Fruit fly (Drosophila melanogaster): Measurements from ENCODE around the gene MED11.

The MED11 gene

dm6 chr3L:18784562-18784961, 38.9 kb downstream of the MED11 start (continued):
- TF ChIP-seq CG6813 (GFP tag; optimal IDR thresholded peaks at IDR 0.05), result no peak
- peak; percentile 56 for TF ChIP-seq CG16863 (GFP tag; optimal IDR thresholded peaks at IDR 0.05)
- TF ChIP-seq nerfin-1 (tag; optimal IDR thresholded peaks at IDR 0.05), result no peak
- peak in 1 of 2 experiments; percentile 8 for TF ChIP-seq Eip74EF (GFP tag; optimal IDR thresholded peaks at IDR 0.05)
- no peak for TF ChIP-seq CG31224 (GFP tag; IDR thresholded peaks at IDR 0.05)
- no peak for TF ChIP-seq CG7271 (tag; optimal IDR thresholded peaks at IDR 0.05)
- TF ChIP-seq seq (GFP tag; IDR thresholded peaks at IDR 0.05), result peak; percentile 81
- TF ChIP-seq B-H1 (GFP tag; IDR thresholded peaks at IDR 0.05), result peak; percentile 74; the same call in 2 of the 3 replicates
- peak; percentile 30 for TF ChIP-seq Mad (GFP tag; optimal IDR thresholded peaks at IDR 0.05)
- peak; percentile 44 for TF ChIP-seq CG12769 (tag; optimal IDR thresholded peaks at IDR 0.05)
- TF ChIP-seq CG7987 (GFP tag; optimal IDR thresholded peaks at IDR 0.05), result no peak
- TF ChIP-seq peb (GFP tag; IDR thresholded peaks at IDR 0.05), result peak; percentile 42; the same call in 1 of the 2 replicates
- TF ChIP-seq Fer2 (tag; optimal IDR thresholded peaks at IDR 0.05), result no peak
- TF ChIP-seq abd-A (tag; optimal IDR thresholded peaks at IDR 0.05), result no peak
- TF ChIP-seq CG15073 (GFP tag; optimal IDR thresholded peaks at IDR 0.05), result no peak
- peak; percentile 17 for TF ChIP-seq CG30431 (GFP tag; optimal IDR thresholded peaks at IDR 0.05)
- TF ChIP-seq tx (GFP tag; optimal IDR thresholded peaks at IDR 0.05), result peak; percentile 49
- TF ChIP-seq ERR (GFP tag; optimal IDR thresholded peaks at IDR 0.05), result no peak
- TF ChIP-seq CG4360 (GFP tag; IDR thresholded peaks at IDR 0.05), result no peak
- peak; percentile 57 for TF ChIP-seq D19B (GFP tag; optimal IDR thresholded peaks at IDR 0.05)
- TF ChIP-seq CG6272 (GFP tag; IDR thresholded peaks at IDR 0.05), result peak; percentile 28; the same call in 1 of the 2 replicates
- peak; percentile 18; the same call in 1 of the 2 replicates for TF ChIP-seq CG7372 (GFP tag; IDR thresholded peaks at IDR 0.05)
- peak; percentile 79; the same call in 2 of the 3 replicates for TF ChIP-seq ase (GFP tag; IDR thresholded peaks at IDR 0.05)
- peak; percentile 72 for TF ChIP-seq CG11696 (GFP tag; IDR thresholded peaks at IDR 0.05)
- TF ChIP-seq Pdp1 (GFP tag; optimal IDR thresholded peaks at IDR 0.05), result peak; percentile 37 to 53
- peak; percentile 68 for TF ChIP-seq fd3F (GFP tag; optimal IDR thresholded peaks at IDR 0.05)
- TF ChIP-seq CG17802 (tag; optimal IDR thresholded peaks at IDR 0.05), result no peak
- no peak for TF ChIP-seq hkb (optimal IDR thresholded peaks at IDR 0.05)
- TF ChIP-seq hkb (GFP tag; IDR thresholded peaks at IDR 0.05), result peak; percentile 85
- TF ChIP-seq CG2116 (GFP tag; optimal IDR thresholded peaks at IDR 0.05), result peak; percentile 17
- TF ChIP-seq chm (GFP tag; IDR thresholded peaks at IDR 0.05), result peak; percentile 60; the same call in 1 of the 2 replicates
- peak; percentile 38; the same call in 1 of the 2 replicates for TF ChIP-seq nerfin-2 (GFP tag; IDR thresholded peaks at IDR 0.05; ENCODE audit: partially characterized antibody)
- TF ChIP-seq Hr78 (GFP tag; optimal IDR thresholded peaks at IDR 0.05), result no peak
- no peak for TF ChIP-seq Neu2 (GFP tag; optimal IDR thresholded peaks at IDR 0.05; ENCODE audit: borderline replicate concordance)
- TF ChIP-seq oc (tag; optimal IDR thresholded peaks at IDR 0.05), result no peak
- peak; percentile 57 for TF ChIP-seq CG32772 (GFP tag; IDR thresholded peaks at IDR 0.05)
- TF ChIP-seq klu (GFP tag; IDR thresholded peaks at IDR 0.05), result no peak
- no peak for TF ChIP-seq HmgD (GFP tag; optimal IDR thresholded peaks at IDR 0.05)
- TF ChIP-seq nom (GFP tag; optimal IDR thresholded peaks at IDR 0.05), result no peak
- TF ChIP-seq Dip3 (GFP tag; optimal IDR thresholded peaks at IDR 0.05), result no peak
- TF ChIP-seq CG16813 (GFP tag; IDR thresholded peaks at IDR 0.05; ENCODE audit: partially characterized antibody), result no peak; the same call in 2 of the 3 replicates
- no peak for TF ChIP-seq luna (GFP tag; optimal IDR thresholded peaks at IDR 0.05)
- TF ChIP-seq zfh2 (GFP tag; optimal IDR thresholded peaks at IDR 0.05), result peak; percentile 3
- peak; percentile 11 for TF ChIP-seq Ssrp (tag; optimal IDR thresholded peaks at IDR 0.05)
- peak; percentile 80 for TF ChIP-seq otp (GFP tag; IDR thresholded peaks at IDR 0.05)
- TF ChIP-seq slbo (GFP tag; IDR thresholded peaks at IDR 0.05), result peak; percentile 66
- TF ChIP-seq CG3281 (GFP tag; optimal IDR thresholded peaks at IDR 0.05), result peak; percentile 38
- peak; percentile 39 for TF ChIP-seq Atf3 (GFP tag; optimal IDR thresholded peaks at IDR 0.05)
- TF ChIP-seq CG7928 (GFP tag; optimal IDR thresholded peaks at IDR 0.05), result no peak
- TF ChIP-seq Nf-YA (GFP tag; IDR thresholded peaks at IDR 0.05), result 0 out of 2 replicates have a peak, but pooled peaks have one; percentile 42
